Fruit fly (Drosophila melanogaster): ENCODE results near the gene Cnx99A.
A peak's percentile ranks its signal among the peaks of the same experiment; 100 is the strongest.

Cnx99A gene

DNA sequence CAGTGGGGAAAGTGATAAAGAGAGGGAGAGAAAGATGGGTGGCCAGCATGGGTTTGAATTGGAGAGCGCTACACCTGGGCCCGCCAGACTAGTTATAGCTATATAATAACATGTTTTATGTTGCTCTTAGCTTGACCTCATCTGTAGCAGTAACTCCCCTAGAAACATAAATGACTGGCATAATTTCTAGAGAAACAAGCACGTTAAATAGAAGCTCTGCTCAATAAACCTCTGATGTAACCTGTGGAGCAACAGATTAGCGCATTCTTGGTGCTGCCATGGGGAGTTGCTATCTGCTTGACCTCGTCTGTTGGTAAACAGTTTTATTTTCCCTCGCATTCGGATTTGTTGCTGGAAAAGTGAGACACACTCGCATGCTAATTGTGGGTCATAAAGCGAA, 771 bp downstream of the Cnx99A start (continued):
- TF ChIP-seq Eip74EF (GFP tag; optimal IDR thresholded peaks at IDR 0.05) (peak in 1 of 2 experiments; percentile 60), CG11695 (GFP tag; IDR thresholded peaks at IDR 0.05) (peak; percentile 77), rib (GFP tag; IDR thresholded peaks at IDR 0.05) (no peak), CG12391 (tag; optimal IDR thresholded peaks at IDR 0.05) (peak; percentile 54), CoRest (tag; optimal IDR thresholded peaks at IDR 0.05) (peak; percentile 77), CG16813 (GFP tag; IDR thresholded peaks at IDR 0.05; ENCODE audit: partially characterized antibody) (no peak), tup (GFP tag; optimal IDR thresholded peaks at IDR 0.05) (no peak), CG17385 (GFP tag; optimal IDR thresholded peaks at IDR 0.05) (peak; percentile 63), chinmo (GFP tag; IDR thresholded peaks at IDR 0.05; ENCODE audit: partially characterized antibody) (no peak), sisA (GFP tag; IDR thresholded peaks at IDR 0.05) (peak; percentile 68), CG7357 (GFP tag; IDR thresholded peaks at IDR 0.05) (peak; percentile 60; the same call in 1 of the 3 replicates), ERR (GFP tag; optimal IDR thresholded peaks at IDR 0.05) (no peak), bab2 (GFP tag; optimal IDR thresholded peaks at IDR 0.05) (peak; percentile 12), CG1529 (GFP tag; optimal IDR thresholded peaks at IDR 0.05) (peak; percentile 63), CG15514 (GFP tag; optimal IDR thresholded peaks at IDR 0.05) (peak; percentile 27), MESR4 (GFP tag; optimal IDR thresholded peaks at IDR 0.05) (no peak), Mrtf (GFP tag; IDR thresholded peaks at IDR 0.05) (0 out of 3 replicates have a peak, but pooled peaks have one; percentile 50), CG10431 (GFP tag; optimal IDR thresholded peaks at IDR 0.05) (peak; percentile 11), CG17361 (GFP tag; IDR thresholded peaks at IDR 0.05) (peak; percentile 65; the same call in 2 of the 3 replicates), vvl (GFP tag; IDR thresholded peaks at IDR 0.05) (peak; percentile 77), D19A (tag; optimal IDR thresholded peaks at IDR 0.05) (peak; percentile 61), Bgb (GFP tag; IDR thresholded peaks at IDR 0.05; ENCODE audit: partially characterized antibody) (no peak), oc (tag; optimal IDR thresholded peaks at IDR 0.05) (peak; percentile 69), CG18764 (GFP tag; optimal IDR thresholded peaks at IDR 0.05) (no peak), CG8388 (GFP tag; optimal IDR thresholded peaks at IDR 0.05) (peak; percentile 66), CG3838 (GFP tag; optimal IDR thresholded peaks at IDR 0.05) (no peak), Sox102F (GFP tag; optimal IDR thresholded peaks at IDR 0.05) (peak; percentile 79), ranshi (GFP tag; IDR thresholded peaks at IDR 0.05) (peak; percentile 23; the same call in 1 of the 2 replicates), Doc3 (GFP tag; IDR thresholded peaks at IDR 0.05; ENCODE audit: partially characterized antibody) (no peak), toy (GFP tag; IDR thresholded peaks at IDR 0.05) (no peak), CG4730 (GFP tag; IDR thresholded peaks at IDR 0.05) (peak; percentile 32; the same call in 1 of the 2 replicates), stc (GFP tag; IDR thresholded peaks at IDR 0.05) (peak; percentile 59), E2f2 (GFP tag; IDR thresholded peaks at IDR 0.05) (peak; percentile 32; the same call in 1 of the 2 replicates), schlank (tag; optimal IDR thresholded peaks at IDR 0.05) (peak; percentile 36), CG12236 (GFP tag; optimal IDR thresholded peaks at IDR 0.05) (no peak), Pdp1 (GFP tag; optimal IDR thresholded peaks at IDR 0.05) (peak; percentile 45 to 47), en (GFP tag; optimal IDR thresholded peaks at IDR 0.05) (no peak), Xbp1 (GFP tag; optimal IDR thresholded peaks at IDR 0.05) (peak; percentile 53), dmrt11E (tag; optimal IDR thresholded peaks at IDR 0.05) (peak; percentile 40), CG5953 (GFP tag; IDR thresholded peaks at IDR 0.05) (peak; percentile 69; the same call in 1 of the 2 replicates), CG8944 (GFP tag; optimal IDR thresholded peaks at IDR 0.05) (peak; percentile 10), Neu2 (GFP tag; optimal IDR thresholded peaks at IDR 0.05; ENCODE audit: borderline replicate concordance) (no peak), CG8281 (tag; optimal IDR thresholded peaks at IDR 0.05) (peak; percentile 61), CG4820 (GFP tag; optimal IDR thresholded peaks at IDR 0.05) (peak; percentile 62), CG11085 (GFP tag; IDR thresholded peaks at IDR 0.05) (no peak), CG1832 (GFP tag; optimal IDR thresholded peaks at IDR 0.05) (no peak), org-1 (GFP tag; optimal IDR thresholded peaks at IDR 0.05) (peak; percentile 28), CG7745 (tag; optimal IDR thresholded peaks at IDR 0.05) (no peak), CG30403 (GFP tag; optimal IDR thresholded peaks at IDR 0.05) (peak; percentile 61), z (GFP tag; IDR thresholded peaks at IDR 0.05) (no peak)
